Worm (Caenorhabditis elegans) whole organism, mixed stage, embryonic: ENCODE data around the gene C50C3.1.

Experiments
- lin-13 ChIP-seq: fragments of 150-350 bp; optimal IDR thresholded peaks from 2 replicates; lab custom pipeline; 2014; ENCODE audit warnings: missing biosample characterization, missing genetic modification characterization
- nhr-237 ChIP-seq: fragments of 150-350 bp; optimal IDR thresholded peaks from 2 replicates; lab custom pipeline; 2014; ENCODE audit warnings: missing biosample characterization, missing genetic modification characterization
- snpc-4 ChIP-seq: fragments of 150-350 bp; optimal IDR thresholded peaks from 2 replicates; lab custom pipeline; 2014; ENCODE audit warnings: missing biosample characterization, missing genetic modification characterization
- ztf-11 ChIP-seq: fragments of 150-350 bp; optimal IDR thresholded peaks from 2 replicates; lab custom pipeline; 2014; ENCODE audit warnings: missing biosample characterization, missing genetic modification characterization

DNA sequence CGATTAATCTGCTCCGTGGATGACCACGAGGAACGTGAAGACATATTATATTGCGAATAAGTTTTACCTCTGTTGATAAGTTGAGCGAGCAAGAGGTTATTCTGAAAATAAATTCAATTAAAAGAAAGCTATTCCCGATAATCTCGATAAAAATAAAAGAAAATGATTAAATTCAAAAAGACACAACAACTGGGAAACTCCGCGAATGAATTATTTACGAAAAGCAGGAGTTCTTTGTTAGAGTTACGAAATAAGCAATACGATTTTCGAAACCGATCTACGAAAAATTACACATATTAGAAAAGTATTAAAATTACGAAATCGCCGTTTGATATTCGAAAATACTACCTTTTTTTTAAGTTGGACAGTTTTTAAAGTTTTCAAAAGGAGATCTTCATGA, 28.5 kb upstream of the C50C3.1 start, which contains the start of gene bath-42:
- TF ChIP-seq lin-13 (tag; lab: Kevin White, UChicago) (no peak), snpc-4 (tag; lab: Kevin White, UChicago) (no peak), ztf-11 (tag; lab: Kevin White, UChicago) (no peak), nhr-237 (tag; lab: Kevin White, UChicago) (no peak)
